Fruit fly (Drosophila melanogaster) whole organism, embryonic: ENCODE results near the gene Sec13.

ENCODE experiments used
- Asciz ChIP-seq: fragments of 200-800 bp; sonication (Bioruptor generic); optimal IDR thresholded peaks from 2 replicates; lab custom pipeline; 2017; ENCODE audit warnings: missing biosample characterization, mild to moderate bottlenecking, missing genetic modification characterization, missing genetic modification reagents
- CG11093 ChIP-seq: fragments of 200-800 bp; sonication (Bioruptor generic); IDR thresholded peaks from 3 replicates; pipeline ENCODE4 v1.3.6; 2022; ENCODE audit warnings: missing biosample characterization, missing genetic modification characterization
- CG11504 ChIP-seq: fragments of 200-800 bp; sonication (Bioruptor generic); optimal IDR thresholded peaks from 3 replicates; lab custom pipeline; 2019; ENCODE audit warnings: missing biosample characterization, mild to moderate bottlenecking, missing genetic modification characterization, moderate library complexity
- CG12219 ChIP-seq: fragments of 200-800 bp; sonication (Bioruptor generic); optimal IDR thresholded peaks from 3 replicates; lab custom pipeline; 2018; ENCODE audit warnings: missing biosample characterization, mild to moderate bottlenecking, missing genetic modification characterization
- CG13296 ChIP-seq: fragments of 200-800 bp; sonication (Bioruptor generic); optimal IDR thresholded peaks from 3 replicates; lab custom pipeline; 2018; ENCODE audit warnings: missing biosample characterization, mild to moderate bottlenecking, missing genetic modification characterization
- CG14050 ChIP-seq: fragments of 200-800 bp; sonication (Bioruptor generic); IDR thresholded peaks from 3 replicates; pipeline ENCODE4 v1.3.6; 2022; ENCODE audit warnings: missing biosample characterization, missing genetic modification characterization
- CG15601 ChIP-seq: fragments of 200-800 bp; sonication (Bioruptor generic); optimal IDR thresholded peaks from 3 replicates; lab custom pipeline; 2019; ENCODE audit warnings: missing biosample characterization, mild to moderate bottlenecking, missing genetic modification characterization, moderate library complexity
- CG1602 ChIP-seq: fragments of 200-800 bp; sonication (Bioruptor generic); optimal IDR thresholded peaks from 3 replicates; lab custom pipeline; 2016; ENCODE audit warnings: missing biosample characterization, missing genetic modification characterization
- CG16779 ChIP-seq: fragments of 200-800 bp; sonication (Bioruptor generic); IDR thresholded peaks from 2 replicates; pipeline ENCODE4 v1.3.6; 2022; ENCODE audit warnings: missing biosample characterization, missing genetic modification characterization
- CG17328 ChIP-seq: fragments of 200-800 bp; sonication (Bioruptor generic); IDR thresholded peaks from 2 replicates; pipeline ENCODE4 v1.3.6; 2022; ENCODE audit warnings: missing biosample characterization, missing genetic modification characterization
- CG1792 ChIP-seq: fragments of 200-800 bp; sonication (Bioruptor generic); optimal IDR thresholded peaks from 2 replicates; lab custom pipeline; 2016; ENCODE audit warnings: missing biosample characterization, missing genetic modification characterization
- CG32767 ChIP-seq: fragments of 200-800 bp; sonication (Bioruptor generic); IDR thresholded peaks from 2 replicates; pipeline ENCODE4 v1.3.6; 2022; ENCODE audit warnings: missing biosample characterization, missing genetic modification characterization
- CG4282 ChIP-seq: fragments of 200-800 bp; sonication (Bioruptor generic); optimal IDR thresholded peaks from 2 replicates; lab custom pipeline; 2016; ENCODE audit warnings: missing biosample characterization, missing genetic modification characterization
- CG4730 ChIP-seq: fragments of 200-800 bp; sonication (Bioruptor generic); IDR thresholded peaks from 2 replicates; pipeline ENCODE4 v1.3.6; 2022; ENCODE audit warnings: missing biosample characterization, missing genetic modification characterization
- CG6791 ChIP-seq: fragments of 200-800 bp; sonication (Bioruptor generic); IDR thresholded peaks from 3 replicates; pipeline ENCODE4 v1.3.6; 2022; ENCODE audit warnings: missing biosample characterization, missing genetic modification characterization; ENCODE audit not compliant: partially characterized antibody
- Chrac-16 ChIP-seq: fragments of 200-800 bp; sonication (Bioruptor generic); optimal IDR thresholded peaks from 3 replicates; lab custom pipeline; 2016; ENCODE audit warnings: missing biosample characterization, missing genetic modification characterization
- CrebB ChIP-seq: fragments of 200-800 bp; sonication (Bioruptor generic); optimal IDR thresholded peaks from 3 replicates; lab custom pipeline; 2018; ENCODE audit warnings: missing biosample characterization, mild to moderate bottlenecking, missing genetic modification characterization
- D19B ChIP-seq: fragments of 200-800 bp; sonication (Bioruptor generic); optimal IDR thresholded peaks from 2 replicates; lab custom pipeline; 2017; ENCODE audit warnings: missing biosample characterization, mild to moderate bottlenecking, missing genetic modification characterization
- Dip2 ChIP-seq: fragments of 200-800 bp; sonication (Bioruptor generic); IDR thresholded peaks from 2 replicates; pipeline ENCODE4 v1.3.6; 2022; ENCODE audit warnings: missing biosample characterization, missing genetic modification characterization
- Drgx ChIP-seq: fragments of 200-800 bp; sonication (Bioruptor generic); IDR thresholded peaks from 2 replicates; pipeline ENCODE4 v1.3.6; 2022; ENCODE audit warnings: missing biosample characterization, missing genetic modification characterization
- Ets65A ChIP-seq: fragments of 200-800 bp; sonication (Bioruptor generic); peaks from one replicate; lab custom pipeline; 2016; ENCODE audit warnings: missing biosample characterization, missing genetic modification characterization
- Ets97D ChIP-seq: fragments of 200-800 bp; sonication (Bioruptor generic); optimal IDR thresholded peaks from 3 replicates; lab custom pipeline; 2016; ENCODE audit warnings: missing biosample characterization, missing genetic modification characterization
- Max ChIP-seq: fragments of 200-800 bp; sonication (Bioruptor generic); optimal IDR thresholded peaks from 2 replicates; lab custom pipeline; 2016; ENCODE audit warnings: missing biosample characterization, mild to moderate bottlenecking, missing genetic modification characterization
- Med ChIP-seq: fragments of 200-800 bp; sonication (Bioruptor generic); peaks from one replicate; lab custom pipeline; 2016; ENCODE audit warnings: missing biosample characterization, missing genetic modification characterization, mild to moderate bottlenecking, inconsistent platforms, moderate library complexity
- NfI ChIP-seq: fragments of 200-800 bp; sonication (Bioruptor generic); optimal IDR thresholded peaks from 3 replicates; lab custom pipeline; 2018; ENCODE audit warnings: missing biosample characterization, mild to moderate bottlenecking, missing genetic modification characterization, moderate library complexity
- Oli ChIP-seq: fragments of 200-800 bp; sonication (Bioruptor generic); optimal IDR thresholded peaks from 2 replicates; lab custom pipeline; 2018; ENCODE audit warnings: missing biosample characterization, mild to moderate bottlenecking, missing genetic modification characterization, moderate library complexity
- Ptx1 ChIP-seq: fragments of 200-800 bp; sonication (Bioruptor generic); IDR thresholded peaks from 2 replicates; pipeline ENCODE4 v1.3.6; 2022; ENCODE audit warnings: missing biosample characterization, missing genetic modification characterization
- TFAM ChIP-seq: fragments of 200-800 bp; sonication (Bioruptor generic); optimal IDR thresholded peaks from 2 replicates; lab custom pipeline; 2017; ENCODE audit warnings: missing biosample characterization, missing genetic modification characterization, inconsistent platforms
- Trl ChIP-seq, 3 experiments: fragments of >200 bp in 2 of 3; fragments of 200-800 bp in 1 of 3; sonication (Bioruptor generic) in 1 of 3; optimal IDR thresholded peaks; 2 replicates in 1 of 3; 3 replicates in 2 of 3; lab custom pipeline; 2016 to 2017; ENCODE audit warnings: missing biosample characterization in 1 of 3, missing genetic modification characterization in 1 of 3
- al ChIP-seq: fragments of 200-800 bp; sonication (Bioruptor generic); IDR thresholded peaks from 2 replicates; pipeline ENCODE4 v1.3.6; 2022; ENCODE audit warnings: missing biosample characterization, missing genetic modification characterization
- ato ChIP-seq: fragments of 200-800 bp; sonication (Bioruptor generic); IDR thresholded peaks from 2 replicates; pipeline ENCODE4 v1.3.6; 2022; ENCODE audit warnings: missing biosample characterization, missing genetic modification characterization; ENCODE audit not compliant: partially characterized antibody
- bsh ChIP-seq, 2 experiments: fragments of 200-800 bp; sonication (Bioruptor generic); optimal IDR thresholded peaks; 2 replicates each; lab custom pipeline; 2017 to 2018; ENCODE audit warnings: mild to moderate bottlenecking in 2 of 2, missing biosample characterization in 2 of 2, missing genetic modification characterization in 2 of 2, moderate library complexity in 1 of 2
- chn ChIP-seq: fragments of 200-800 bp; sonication (Bioruptor generic); optimal IDR thresholded peaks from 2 replicates; lab custom pipeline; 2016; ENCODE audit warnings: missing biosample characterization, missing genetic modification characterization
- cwo ChIP-seq: fragments of 200-800 bp; sonication (Bioruptor generic); optimal IDR thresholded peaks from 3 replicates; lab custom pipeline; 2017; ENCODE audit warnings: missing biosample characterization, missing genetic modification characterization, mild to moderate bottlenecking, moderate library complexity, missing genetic modification reagents
- esg ChIP-seq: fragments of 200-800 bp; sonication (Bioruptor generic); conservative IDR thresholded peaks from 2 replicates; pipeline ENCODE4 v1.3.6; 2022; ENCODE audit warnings: missing biosample characterization, missing genetic modification characterization
- gem ChIP-seq: fragments of 200-800 bp; sonication (Bioruptor generic); optimal IDR thresholded peaks from 2 replicates; lab custom pipeline; 2019; ENCODE audit warnings: missing biosample characterization, mild to moderate bottlenecking, missing genetic modification characterization, moderate library complexity
- grn ChIP-seq: fragments of 200-800 bp; sonication (Bioruptor generic); optimal IDR thresholded peaks from 3 replicates; lab custom pipeline; 2017; ENCODE audit warnings: missing biosample characterization, missing genetic modification characterization
- row ChIP-seq: fragments of 200-800 bp; sonication (Bioruptor generic); IDR thresholded peaks from 3 replicates; pipeline ENCODE4 v1.3.6; 2022; ENCODE audit warnings: missing biosample characterization, missing genetic modification characterization
- sens ChIP-seq: fragments of 200-800 bp; sonication (Bioruptor generic); peaks from one replicate; lab custom pipeline; 2016; ENCODE audit warnings: missing biosample characterization, missing genetic modification characterization
- sim ChIP-seq: fragments of 200-800 bp; sonication (Bioruptor generic); IDR thresholded peaks from 2 replicates; pipeline ENCODE4 v1.3.6; 2022; ENCODE audit warnings: missing biosample characterization, missing genetic modification characterization
- wek ChIP-seq: fragments of 200-800 bp; sonication (Bioruptor generic); optimal IDR thresholded peaks from 3 replicates; lab custom pipeline; 2018; ENCODE audit warnings: missing biosample characterization, mild to moderate bottlenecking, missing genetic modification characterization, moderate library complexity

Sec13 gene

dm6 chr3R:23363515-23364124 lies 7.5 kb downstream of the Sec13 start, which contains the start of gene CG4408 (continued):
- TF ChIP-seq Chrac-16 (GFP tag; lab: Kevin White, UChicago) (no peak), D19B (GFP tag; lab: Kevin White, UChicago) (peak; percentile 93), ato (GFP tag; lab: Robert Waterston, UW) (no peak), Trl (optimal IDR thresholded peaks at IDR 0.05; lab: Kevin White, UChicago) (no peak), Trl (GFP tag; optimal IDR thresholded peaks at IDR 0.05; lab: Kevin White, UChicago) (peak; percentile 20), CG1792 (peak; percentile 4), al (GFP tag; lab: Robert Waterston, UW) (peak; percentile 18; the same call in 1 of the 2 replicates), CG17328 (peak; percentile 20; the same call in 1 of the 2 replicates), CrebB (no peak)

DNA sequence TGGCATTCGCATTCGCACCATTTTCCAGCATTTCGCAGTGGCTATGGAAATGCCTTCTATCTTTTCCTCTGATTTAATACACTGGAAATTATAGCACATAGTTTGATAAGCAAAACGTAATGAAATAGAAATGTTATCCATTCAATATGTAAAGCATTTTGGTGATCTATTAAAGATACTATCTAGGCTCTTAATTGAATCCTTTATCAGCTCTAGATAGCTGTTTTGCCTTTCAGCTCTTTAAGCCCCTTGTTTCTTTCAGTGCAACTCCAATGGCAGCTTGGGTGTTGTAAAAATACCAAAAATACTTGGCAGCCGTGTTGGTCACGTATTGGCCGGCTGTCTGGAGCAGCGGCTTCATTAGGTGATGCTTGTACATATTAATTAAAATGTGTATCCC lies 8.9 kb downstream of the Sec13 start:
- TF ChIP-seq Dip2 = no peak
- TF ChIP-seq row (GFP tag; lab: Robert Waterston, UW) = 0 out of 3 replicates have a peak, but pooled peaks have one; percentile 6
- 0 out of 2 replicates have a peak, but pooled peaks have one; percentile 15 for TF ChIP-seq CG4730 (GFP tag; lab: Robert Waterston, UW)
- no peak for TF ChIP-seq Ets97D
- peak; percentile 56 for TF ChIP-seq Med
- no peak for TF ChIP-seq esg
- peak; percentile 16 for TF ChIP-seq sens (GFP tag; lab: Kevin White, UChicago)
- 0 out of 2 replicates have a peak, but pooled peaks have one; percentile 20 for TF ChIP-seq Ptx1 (GFP tag; lab: Robert Waterston, UW)
- TF ChIP-seq Drgx (GFP tag; lab: Robert Waterston, UW) = peak; percentile 40; the same call in 1 of the 2 replicates
- no peak for TF ChIP-seq wek (GFP tag; lab: Kevin White, UChicago)
- TF ChIP-seq gem (tag; lab: Kevin White, UChicago) = peak; percentile 27
- no peak for TF ChIP-seq CG14050 (GFP tag; lab: Robert Waterston, UW)
- peak; percentile 20 for TF ChIP-seq CG11504 (tag; lab: Kevin White, UChicago)
- peak; percentile 6 for TF ChIP-seq Oli (tag; lab: Kevin White, UChicago)

- TF ChIP-seq CG6791 (GFP tag; lab: Robert Waterston, UW) (no peak), CG15601 (tag; lab: Kevin White, UChicago) (no peak), CG12219 (no peak), Asciz (GFP tag; lab: Kevin White, UChicago) (no peak), Ets65A (GFP tag; lab: Kevin White, UChicago) (peak; percentile 79), CG1602 (GFP tag; lab: Kevin White, UChicago) (no peak), sim (GFP tag; lab: Robert Waterston, UW) (no peak), CG13296 (GFP tag; lab: Kevin White, UChicago) (no peak), cwo (GFP tag; lab: Kevin White, UChicago) (no peak), CG16779 (GFP tag; lab: Robert Waterston, UW) (no peak), grn (GFP tag; lab: Kevin White, UChicago) (no peak), CG4282 (no peak), chn (GFP tag; lab: Kevin White, UChicago) (no peak), Max (no peak), CG32767 (GFP tag; lab: Robert Waterston, UW) (no peak), TFAM (GFP tag; lab: Kevin White, UChicago) (no peak), bsh (GFP tag; optimal IDR thresholded peaks at IDR 0.05; lab: Kevin White, UChicago) (peak in 1 of 2 experiments; percentile 5), Drgx (GFP tag; lab: Robert Waterston, UW) (peak; percentile 38), CG11093 (GFP tag; lab: Robert Waterston, UW) (no peak), CG14050 (GFP tag; lab: Robert Waterston, UW) (no peak), NfI (GFP tag; lab: Kevin White, UChicago) (no peak)
Measured at dm6 chr3R:23367540-23367939, 11.5 kb downstream of the Sec13 start.
